Fruit fly (Drosophila melanogaster) whole organism, adult: Measurements from ENCODE around the gene CG33128.

ENCODE experiments used
- CG11617 ChIP-seq: fragments of 200-800 bp; sonication (Bioruptor generic); optimal IDR thresholded peaks from 2 replicates; lab custom pipeline; 2017; ENCODE audit warnings: mild to moderate bottlenecking, missing biosample characterization, missing genetic modification reagents, missing genetic modification characterization
- CG12768 ChIP-seq: fragments of 200-800 bp; sonication (Bioruptor generic); optimal IDR thresholded peaks from 2 replicates; lab custom pipeline; 2017; ENCODE audit warnings: missing biosample characterization, missing genetic modification characterization, mild to moderate bottlenecking, moderate library complexity, missing genetic modification reagents
- CG14711 ChIP-seq: fragments of 200-800 bp; sonication (Bioruptor generic); optimal IDR thresholded peaks from 2 replicates; lab custom pipeline; 2018; ENCODE audit warnings: missing biosample characterization, mild to moderate bottlenecking, missing genetic modification characterization, moderate library complexity
- CG1620 ChIP-seq: fragments of 200-800 bp; sonication (Bioruptor generic); optimal IDR thresholded peaks from 2 replicates; lab custom pipeline; 2016; ENCODE audit warnings: missing biosample characterization, missing genetic modification characterization
- CG33017 ChIP-seq: fragments of 200-800 bp; sonication (Bioruptor generic); optimal IDR thresholded peaks from 2 replicates; lab custom pipeline; 2018; ENCODE audit warnings: missing biosample characterization, mild to moderate bottlenecking, missing genetic modification characterization, moderate library complexity
- CG5204 ChIP-seq: fragments of 200-800 bp; sonication (Bioruptor generic); optimal IDR thresholded peaks from 2 replicates; lab custom pipeline; 2016; ENCODE audit warnings: missing biosample characterization, missing genetic modification characterization
- CG7045 ChIP-seq: fragments of 200-800 bp; sonication (Bioruptor generic); optimal IDR thresholded peaks from 2 replicates; lab custom pipeline; 2017; ENCODE audit warnings: missing biosample characterization, mild to moderate bottlenecking, missing genetic modification characterization
- CG7101 ChIP-seq: fragments of 200-800 bp; sonication (Bioruptor generic); optimal IDR thresholded peaks from 2 replicates; lab custom pipeline; 2018; ENCODE audit warnings: missing biosample characterization, mild to moderate bottlenecking, missing genetic modification characterization, moderate library complexity
- Clk ChIP-seq: fragments of 200-800 bp; sonication (Bioruptor generic); optimal IDR thresholded peaks from 2 replicates; lab custom pipeline; 2017; ENCODE audit warnings: missing biosample characterization, missing genetic modification characterization
- Crg-1 ChIP-seq: fragments of 200-800 bp; sonication (Bioruptor generic); optimal IDR thresholded peaks from 2 replicates; lab custom pipeline; 2016; ENCODE audit warnings: missing biosample characterization, missing genetic modification characterization
- Hr96 ChIP-seq: fragments of 200-800 bp; sonication (Bioruptor generic); optimal IDR thresholded peaks from 2 replicates; lab custom pipeline; 2016; ENCODE audit warnings: missing biosample characterization, missing genetic modification characterization
- Mnt ChIP-seq: fragments of 200-800 bp; sonication (Bioruptor generic); optimal IDR thresholded peaks from 2 replicates; lab custom pipeline; 2016; ENCODE audit warnings: missing biosample characterization, mild to moderate bottlenecking, missing genetic modification characterization
- bab1 ChIP-seq: fragments of 200-800 bp; sonication (Bioruptor generic); optimal IDR thresholded peaks from 3 replicates; lab custom pipeline; 2019; ENCODE audit warnings: missing biosample characterization, mild to moderate bottlenecking, missing genetic modification characterization, moderate library complexity
- cic ChIP-seq: fragments of 200-800 bp; sonication (Bioruptor generic); optimal IDR thresholded peaks from 2 replicates; lab custom pipeline; 2017; ENCODE audit warnings: missing biosample characterization, mild to moderate bottlenecking, missing genetic modification characterization, moderate library complexity
- cnc ChIP-seq, 2 experiments: fragments of >200 bp; optimal IDR thresholded peaks; 2 replicates each; lab custom pipeline; 2017
- kay ChIP-seq: fragments of 200-800 bp; sonication (Bioruptor generic); peaks from one replicate; lab custom pipeline; 2016; ENCODE audit warnings: missing biosample characterization, missing genetic modification characterization, borderline replicate concordance
- ovo ChIP-seq: fragments of 200-800 bp; sonication (Bioruptor generic); optimal IDR thresholded peaks from 2 replicates; lab custom pipeline; 2016; ENCODE audit warnings: missing biosample characterization, missing genetic modification characterization
- pad ChIP-seq: fragments of 200-800 bp; sonication (Bioruptor generic); optimal IDR thresholded peaks from 3 replicates; lab custom pipeline; 2017; ENCODE audit warnings: missing biosample characterization, missing genetic modification characterization, mild to moderate bottlenecking, moderate library complexity, missing genetic modification reagents
- tj ChIP-seq: fragments of 200-800 bp; sonication (Bioruptor generic); optimal IDR thresholded peaks from 3 replicates; lab custom pipeline; 2017; ENCODE audit warnings: missing biosample characterization, mild to moderate bottlenecking, missing genetic modification characterization, moderate library complexity
- toe ChIP-seq: fragments of 200-800 bp; sonication (Bioruptor generic); optimal IDR thresholded peaks from 2 replicates; lab custom pipeline; 2016; ENCODE audit warnings: missing biosample characterization, missing genetic modification characterization

The CG33128 gene

dm6 chr2L:1485975-1486665 is 7.8 kb upstream of the CG33128 start:
- TF ChIP-seq toe (GFP tag; lab: Kevin White, UChicago) (no peak), kay (GFP tag; lab: Kevin White, UChicago) (no peak)

DNA sequence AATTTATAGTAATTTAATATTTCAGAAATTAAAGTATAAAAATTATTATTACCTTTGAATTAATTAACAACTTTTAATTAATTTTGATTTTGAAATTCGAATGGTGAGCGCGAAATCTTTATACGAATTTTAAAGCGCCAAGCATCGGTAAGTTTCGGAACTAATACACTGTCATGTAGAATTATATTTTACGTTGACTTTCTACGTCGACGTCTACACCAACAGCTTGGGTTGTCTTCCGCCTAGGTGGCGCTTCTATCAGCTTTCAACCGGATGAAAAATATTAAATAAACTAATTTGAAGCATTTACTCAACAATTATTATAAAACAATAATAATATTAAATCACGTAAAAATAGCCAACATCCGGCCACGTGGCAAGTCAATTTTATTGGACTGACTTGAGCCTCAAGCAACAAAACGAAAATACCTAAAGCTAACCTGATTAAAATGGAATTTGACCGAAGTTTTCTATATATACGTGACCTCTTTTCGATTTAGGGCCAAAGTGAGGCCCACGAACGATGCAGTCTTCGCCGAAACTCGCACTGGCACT is 2.0 kb upstream of the CG33128 start, which contains the start of gene CG31928:
CG31928 (plus strand) TSS at position 505 of the 555 bp plus-strand sequence.
- no peak for TF ChIP-seq CG12768
- peak; percentile 20 for TF ChIP-seq CG5204 (GFP tag; lab: Kevin White, UChicago)

dm6 chr2L:1495160-1495559 is 1.3 kb downstream of the CG33128 start, which contains the start of gene CG31926:
CG31926 (plus strand) TSS chr2L:1495460.
- TF ChIP-seq Mnt = no peak
- no peak for TF ChIP-seq toe (GFP tag; lab: Kevin White, UChicago)
- TF ChIP-seq cic (GFP tag; lab: Kevin White, UChicago) = no peak
- no peak for TF ChIP-seq ovo (GFP tag; lab: Kevin White, UChicago)
- TF ChIP-seq CG7045 = no peak
- TF ChIP-seq CG11617 (GFP tag; lab: Kevin White, UChicago) = no peak
- no peak for TF ChIP-seq CG12768
- no peak for TF ChIP-seq Hr96 (GFP tag; lab: Kevin White, UChicago)
- TF ChIP-seq kay (GFP tag; lab: Kevin White, UChicago) = no peak
- TF ChIP-seq CG14711 (tag; lab: Kevin White, UChicago) = no peak
- no peak for TF ChIP-seq pad (GFP tag; lab: Kevin White, UChicago)
- no peak for TF ChIP-seq CG1620 (GFP tag; lab: Kevin White, UChicago)
- TF ChIP-seq CG5204 (GFP tag; lab: Kevin White, UChicago) = no peak
- no peak for TF ChIP-seq tj (GFP tag; lab: Kevin White, UChicago)
- TF ChIP-seq Clk (GFP tag; lab: Kevin White, UChicago) = no peak
- TF ChIP-seq CG33017 (tag; lab: Kevin White, UChicago) = no peak

dm6 chr2L:1496943-1497342 is 3.1 kb downstream of the CG33128 start, which contains the start of gene CG31661:
CG31661 (plus strand) TSS chr2L:1497243.
- no peak for TF ChIP-seq tj (GFP tag; lab: Kevin White, UChicago)
- no peak for TF ChIP-seq toe (GFP tag; lab: Kevin White, UChicago)
- TF ChIP-seq Clk (GFP tag; lab: Kevin White, UChicago) = no peak
- TF ChIP-seq CG1620 (GFP tag; lab: Kevin White, UChicago) = no peak
- no peak for TF ChIP-seq bab1 (GFP tag; lab: Kevin White, UChicago)
- TF ChIP-seq cic (GFP tag; lab: Kevin White, UChicago) = no peak
- no peak for TF ChIP-seq Mnt
- TF ChIP-seq CG5204 (GFP tag; lab: Kevin White, UChicago) = no peak
- TF ChIP-seq Hr96 (GFP tag; lab: Kevin White, UChicago) = no peak
- TF ChIP-seq cnc (optimal IDR thresholded peaks at IDR 0.05; lab: Kevin White, UChicago) = no peak
- TF ChIP-seq kay (GFP tag; lab: Kevin White, UChicago) = no peak
- TF ChIP-seq CG33017 (tag; lab: Kevin White, UChicago) = no peak
- TF ChIP-seq CG7101 (tag; lab: Kevin White, UChicago) = no peak
- TF ChIP-seq Crg-1 (GFP tag; lab: Kevin White, UChicago) = no peak
- no peak for TF ChIP-seq CG11617 (GFP tag; lab: Kevin White, UChicago)
- no peak for TF ChIP-seq ovo (GFP tag; lab: Kevin White, UChicago)
- no peak for TF ChIP-seq pad (GFP tag; lab: Kevin White, UChicago)
- no peak for TF ChIP-seq CG14711 (tag; lab: Kevin White, UChicago)
- TF ChIP-seq CG12768 = no peak
- no peak for TF ChIP-seq CG7045

DNA sequence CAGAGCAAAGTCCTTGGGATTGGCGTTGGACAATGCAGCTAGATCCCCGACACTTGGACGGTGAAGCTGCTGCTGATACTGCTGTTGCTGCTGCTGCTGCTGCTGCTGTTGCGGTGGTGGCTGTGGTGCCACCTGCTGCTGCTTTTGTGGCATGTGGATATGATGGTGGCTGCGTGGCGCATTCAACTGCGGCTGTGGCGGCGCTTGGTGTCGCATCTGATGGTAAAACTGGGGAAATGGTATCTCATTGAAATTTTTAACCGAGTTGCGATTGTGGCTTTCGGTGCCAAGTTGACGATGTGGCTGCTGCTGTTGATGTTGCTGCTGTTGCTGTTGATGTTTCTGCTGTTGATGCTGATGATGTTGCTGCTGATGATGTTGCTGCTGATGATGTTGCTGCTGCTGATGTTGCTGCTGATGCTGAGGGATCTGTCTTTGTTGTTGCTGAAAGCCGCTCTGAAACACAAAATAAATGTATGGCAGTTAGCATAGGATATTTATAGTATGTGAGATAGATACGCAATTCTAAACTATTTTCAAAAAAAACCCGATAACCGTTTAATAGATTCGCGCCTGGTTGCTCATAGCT is 5.2 kb downstream of the CG33128 start:
- TF ChIP-seq CG7101 (tag; lab: Kevin White, UChicago) = no peak
- no peak for TF ChIP-seq Hr96 (GFP tag; lab: Kevin White, UChicago)
- no peak for TF ChIP-seq CG12768
- no peak for TF ChIP-seq toe (GFP tag; lab: Kevin White, UChicago)
- TF ChIP-seq Crg-1 (GFP tag; lab: Kevin White, UChicago) = no peak
- no peak for TF ChIP-seq cic (GFP tag; lab: Kevin White, UChicago)

dm6 chr2L:1500312-1500711 is 6.4 kb downstream of the CG33128 start, which contains the start of gene CG18131:
CG18131 (minus strand) TSS chr2L:1500608.
- TF ChIP-seq CG12768 (no peak), CG14711 (tag; lab: Kevin White, UChicago) (no peak)
